Worm (Caenorhabditis elegans) whole organism, midembryonic: ENCODE results near the gene nhl-3.
A peak's percentile ranks its signal among the peaks of the same experiment; 100 is the strongest.

Source experiments
- cog-1 ChIP-seq: sonication (generic microtip); optimal IDR thresholded peaks from 2 replicates; lab custom pipeline; 2016; ENCODE audit warnings: missing genetic modification characterization, missing compliant biosample characterization
- flt-1 ChIP-seq: fragments of 200-800 bp; sonication (Bioruptor generic); IDR thresholded peaks from 2 replicates; pipeline ENCODE4 v1.3.6; 2022; ENCODE audit warnings: missing genetic modification characterization, missing compliant biosample characterization
- klf-2 ChIP-seq: fragments of 200-800 bp; sonication (Bioruptor generic); conservative IDR thresholded peaks from 2 replicates; pipeline ENCODE4 v1.3.6; 2022; ENCODE audit warnings: missing genetic modification reagents, missing genetic modification characterization, missing compliant biosample characterization
- med-1 ChIP-seq: sonication (generic microtip); optimal IDR thresholded peaks from 2 replicates; lab custom pipeline; 2017; ENCODE audit warnings: missing genetic modification characterization, mild to moderate bottlenecking, missing compliant biosample characterization, antibody characterized with exemption, missing genetic modification reagents; ENCODE audit not compliant: insufficient read depth
- ref-1 ChIP-seq: fragments of 200-800 bp; sonication (Bioruptor generic); conservative IDR thresholded peaks from 2 replicates; pipeline ENCODE4 v1.3.6; 2022; ENCODE audit warnings: missing genetic modification reagents, missing genetic modification characterization, missing compliant biosample characterization
- tab-1 ChIP-seq: fragments of 200-800 bp; sonication (Bioruptor generic); IDR thresholded peaks from 2 replicates; pipeline ENCODE4 v1.3.6; 2022; ENCODE audit warnings: missing genetic modification characterization, missing compliant biosample characterization
- ztf-29 ChIP-seq: fragments of 200-800 bp; sonication (Bioruptor generic); IDR thresholded peaks from 2 replicates; pipeline ENCODE4 v1.3.6; 2022; ENCODE audit warnings: missing genetic modification reagents, missing genetic modification characterization, missing compliant biosample characterization

DNA sequence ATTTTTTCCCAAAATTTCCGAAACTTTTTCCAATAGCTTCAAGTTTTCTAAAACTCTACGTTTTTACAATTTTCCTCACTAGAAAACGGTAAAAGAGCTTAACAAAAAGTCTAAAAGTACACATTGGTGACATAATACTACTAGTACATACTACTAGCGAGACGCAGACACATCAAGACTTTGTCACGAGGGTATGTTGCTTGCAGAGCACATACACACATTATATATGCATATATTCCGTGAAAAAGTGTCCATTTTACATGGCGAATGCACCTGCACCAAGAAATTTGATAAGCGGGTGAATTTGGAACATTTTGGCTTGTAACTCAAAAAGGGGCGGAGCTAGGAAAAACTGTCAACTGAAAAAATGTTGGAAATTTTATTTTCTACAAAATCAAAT, 615 bp downstream of the nhl-3 start:
- TF ChIP-seq flt-1 (GFP tag; lab: Robert Waterston, UW) (no peak), ref-1 (GFP tag; lab: Robert Waterston, UW) (no peak), tab-1 (GFP tag; lab: Robert Waterston, UW) (no peak), med-1 (no peak), cog-1 (peak; percentile 43), ztf-29 (GFP tag; lab: Robert Waterston, UW) (no peak), klf-2 (GFP tag; lab: Robert Waterston, UW) (no peak)
